Worm (Caenorhabditis elegans): ENCODE measurements around the gene C14B4.2.

The C14B4.2 gene

ce11 chrV:19296723-19297122 lies 65.7 kb downstream of the C14B4.2 start, which contains the start of gene F55C9.6:
TSS of gene F55C9.6 (minus strand) at chrV:19296823.
- TF ChIP-seq ztf-23 (GFP tag; IDR thresholded peaks at IDR 0.05) (no peak), ztf-29 (GFP tag; IDR thresholded peaks at IDR 0.05) (no peak), ref-1 (GFP tag; conservative IDR thresholded peaks at IDR 0.05) (no peak), flt-1 (GFP tag; IDR thresholded peaks at IDR 0.05) (no peak), med-1 (GFP tag; optimal IDR thresholded peaks at IDR 0.05; ENCODE audit: insufficient read depth) (no peak)

DNA sequence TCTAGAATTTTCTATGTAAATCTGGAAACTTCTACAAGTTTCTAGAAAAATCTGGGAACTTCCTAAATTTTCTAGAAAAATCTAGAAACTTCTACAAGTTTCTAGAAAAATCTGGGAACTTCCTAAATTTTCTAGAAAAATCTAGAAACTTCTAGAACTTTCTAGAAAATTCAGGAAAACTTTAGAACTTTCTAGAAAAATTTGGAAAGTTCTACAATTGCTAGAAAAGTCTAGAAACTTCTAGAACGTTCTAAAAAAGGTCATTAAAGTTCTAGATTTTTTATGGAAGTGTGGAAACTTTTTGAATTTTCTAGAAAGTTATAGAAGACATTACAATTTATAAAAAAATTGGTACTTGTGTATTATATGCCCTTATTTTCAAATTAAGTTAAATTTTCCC lies 69.4 kb downstream of the C14B4.2 start, which contains the start of gene F55C9.5:
Gene F55C9.5 (minus strand): TSS at position 101 of the 400 bp plus-strand sequence.
- TF ChIP-seq med-1 (GFP tag; optimal IDR thresholded peaks at IDR 0.05; ENCODE audit: insufficient read depth) (no peak), ztf-29 (GFP tag; IDR thresholded peaks at IDR 0.05) (no peak), tab-1 (GFP tag; IDR thresholded peaks at IDR 0.05) (no peak), flt-1 (GFP tag; IDR thresholded peaks at IDR 0.05) (no peak), ref-1 (GFP tag; conservative IDR thresholded peaks at IDR 0.05) (no peak), ztf-23 (GFP tag; IDR thresholded peaks at IDR 0.05) (no peak), cog-1 (tag; optimal IDR thresholded peaks at IDR 0.05) (no peak), T22C8.4 (GFP tag; IDR thresholded peaks at IDR 0.05) (no peak), klf-2 (GFP tag; conservative IDR thresholded peaks at IDR 0.05) (no peak)

DNA sequence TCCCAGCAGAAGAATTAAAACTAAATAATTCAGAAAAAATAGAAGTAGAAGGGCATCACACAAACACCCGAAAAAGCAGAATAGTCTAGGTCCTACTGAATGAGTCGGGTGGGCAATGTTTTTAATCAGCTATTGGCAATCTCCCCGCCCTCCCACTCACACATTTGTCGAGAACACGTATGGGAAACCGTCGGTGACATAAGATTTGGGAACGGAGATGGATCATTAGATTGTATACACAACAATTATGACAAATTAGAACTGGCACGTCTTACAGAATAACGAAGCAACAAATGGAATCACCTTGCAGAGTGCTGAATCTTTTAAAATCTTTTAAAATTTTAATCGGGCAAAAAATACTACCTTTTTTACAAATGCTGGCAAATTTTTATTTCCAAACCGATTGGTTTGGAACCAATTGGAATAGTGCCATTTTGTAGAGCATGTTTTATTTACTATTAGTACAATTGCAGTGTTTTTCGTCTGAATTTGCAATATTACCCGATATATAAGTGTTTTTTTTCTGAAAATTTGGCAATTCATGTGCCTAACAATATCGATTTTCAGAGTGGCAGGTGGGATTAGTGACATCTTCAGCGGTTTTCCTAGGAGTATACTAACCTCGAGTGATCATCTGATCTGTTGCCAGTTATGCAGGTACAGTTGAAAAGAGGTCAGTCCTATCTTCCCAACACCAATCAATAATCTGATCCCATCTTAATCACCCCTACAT lies 74.2 kb downstream of the C14B4.2 start, which contains the start of the genes F55C9.3 and fbxb-57:
Gene F55C9.3 (minus strand): TSS at position 101 of the 733 bp plus-strand sequence.
Gene fbxb-57 (plus strand): TSS at position 683 of the 733 bp plus-strand sequence.
- TF ChIP-seq med-1 (GFP tag; optimal IDR thresholded peaks at IDR 0.05; ENCODE audit: insufficient read depth) (no peak), ztf-29 (GFP tag; IDR thresholded peaks at IDR 0.05) (no peak), tab-1 (GFP tag; IDR thresholded peaks at IDR 0.05) (no peak), ref-1 (GFP tag; conservative IDR thresholded peaks at IDR 0.05) (no peak), T22C8.4 (GFP tag; IDR thresholded peaks at IDR 0.05) (no peak), ztf-23 (GFP tag; IDR thresholded peaks at IDR 0.05) (no peak), klf-2 (GFP tag; conservative IDR thresholded peaks at IDR 0.05) (no peak), flt-1 (GFP tag; IDR thresholded peaks at IDR 0.05) (no peak), cog-1 (tag; optimal IDR thresholded peaks at IDR 0.05) (no peak)

DNA sequence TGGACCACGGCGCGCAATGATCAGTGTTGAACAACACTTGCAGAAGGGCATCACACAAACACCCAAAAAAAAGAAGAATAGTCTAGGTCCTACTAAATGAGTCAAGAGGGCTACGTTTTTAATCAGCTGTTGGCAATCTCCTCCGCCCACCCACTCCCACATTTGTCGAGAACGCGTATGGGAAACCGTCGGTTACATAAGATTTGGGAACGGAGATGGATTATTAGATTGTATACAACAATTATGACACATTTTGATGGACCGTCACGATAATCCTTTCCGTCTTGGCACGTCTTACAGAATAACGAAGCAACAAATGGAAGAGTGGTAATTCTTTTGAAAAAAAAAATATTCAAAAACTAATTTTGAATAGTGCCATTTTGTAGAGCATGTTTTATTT lies 76.5 kb downstream of the C14B4.2 start:
- no peak for TF ChIP-seq ztf-23 (GFP tag; IDR thresholded peaks at IDR 0.05)
- TF ChIP-seq ref-1 (GFP tag; conservative IDR thresholded peaks at IDR 0.05), result no peak
- TF ChIP-seq cog-1 (tag; optimal IDR thresholded peaks at IDR 0.05), result no peak
- TF ChIP-seq flt-1 (GFP tag; IDR thresholded peaks at IDR 0.05), result no peak
- TF ChIP-seq T22C8.4 (GFP tag; IDR thresholded peaks at IDR 0.05), result no peak
- TF ChIP-seq klf-2 (GFP tag; conservative IDR thresholded peaks at IDR 0.05), result no peak
- TF ChIP-seq med-1 (GFP tag; optimal IDR thresholded peaks at IDR 0.05; ENCODE audit: insufficient read depth), result no peak
- no peak for TF ChIP-seq ztf-29 (GFP tag; IDR thresholded peaks at IDR 0.05)
- TF ChIP-seq tab-1 (GFP tag; IDR thresholded peaks at IDR 0.05), result no peak

Measured in whole organism, midembryonic.